Fruit fly (Drosophila melanogaster): ENCODE measurements around the gene CG33109.

DNA sequence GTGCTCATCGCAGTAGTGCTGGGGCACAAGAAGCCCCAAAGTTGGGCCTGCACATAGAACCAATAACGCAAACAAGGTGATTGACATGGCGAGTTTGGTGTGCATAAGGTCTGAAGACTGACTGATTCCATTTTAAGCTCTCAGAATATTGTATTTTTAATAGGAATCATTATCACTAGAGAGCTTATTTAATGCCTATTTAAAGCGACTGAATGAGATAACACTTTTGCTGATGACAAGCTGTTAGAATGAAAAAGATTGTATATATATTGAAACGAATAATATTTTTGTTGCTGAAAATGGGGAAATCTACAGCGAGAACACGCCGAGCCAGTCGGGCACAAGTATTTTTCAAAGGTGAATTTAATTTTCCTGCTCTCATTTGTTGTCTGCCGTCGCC is 24.0 kb upstream of the CG33109 start, which contains the start of gene CG9616:
- TF ChIP-seq sob (GFP tag; IDR thresholded peaks at IDR 0.05) (no peak), lilli (GFP tag; optimal IDR thresholded peaks at IDR 0.05) (no peak), CG9817 (tag; optimal IDR thresholded peaks at IDR 0.05) (no peak), CG8359 (GFP tag; optimal IDR thresholded peaks at IDR 0.05; ENCODE audit: borderline replicate concordance) (no peak), HHEX (GFP tag; optimal IDR thresholded peaks at IDR 0.05) (no peak), CG2116 (GFP tag; optimal IDR thresholded peaks at IDR 0.05) (no peak), Hr51 (GFP tag; optimal IDR thresholded peaks at IDR 0.05) (no peak), dysf (GFP tag; IDR thresholded peaks at IDR 0.05) (no peak), Oaz (GFP tag; IDR thresholded peaks at IDR 0.05) (no peak), Abd-B (GFP tag; optimal IDR thresholded peaks at IDR 0.05) (no peak), Jarid2 (GFP tag; optimal IDR thresholded peaks at IDR 0.05) (no peak), CG10366 (GFP tag; IDR thresholded peaks at IDR 0.05) (no peak), nom (GFP tag; optimal IDR thresholded peaks at IDR 0.05) (no peak), chif (GFP tag; optimal IDR thresholded peaks at IDR 0.05) (no peak)
